Worm (Caenorhabditis elegans) whole organism, L2 larva: ENCODE data around the gene F56A8.4.

Source experiments
- ZK546.5 ChIP-seq: sonication (generic microtip); optimal IDR thresholded peaks from 2 replicates; lab custom pipeline; 2017; ENCODE audit warnings: missing biosample characterization, missing genetic modification characterization
- aly-2 ChIP-seq: fragments of 150-350 bp; optimal IDR thresholded peaks from 2 replicates; lab custom pipeline; 2014; ENCODE audit warnings: missing biosample characterization, missing genetic modification characterization
- egl-27 ChIP-seq: sonication (generic microtip); optimal IDR thresholded peaks from 3 replicates; lab custom pipeline; 2017; ENCODE audit warnings: missing biosample characterization, missing genetic modification reagents, missing genetic modification characterization
- elt-3 ChIP-seq: sonication (generic microtip); optimal IDR thresholded peaks from 2 replicates; lab custom pipeline; 2017; ENCODE audit warnings: missing biosample characterization, missing genetic modification characterization
- lsy-2 ChIP-seq, 2 experiments: fragments of 150-350 bp in 1 of 2; sonication (generic microtip) in 1 of 2; optimal IDR thresholded peaks; 2 replicates each; lab custom pipeline; 2014 to 2017; ENCODE audit warnings: missing biosample characterization in 2 of 2, missing genetic modification characterization in 2 of 2
- nhr-11 ChIP-seq: fragments of 150-350 bp; optimal IDR thresholded peaks from 2 replicates; lab custom pipeline; 2014; ENCODE audit warnings: missing biosample characterization, missing genetic modification characterization
- nhr-12 ChIP-seq: fragments of 150-350 bp; optimal IDR thresholded peaks from 2 replicates; lab custom pipeline; 2014; ENCODE audit warnings: missing biosample characterization, missing genetic modification characterization
- nhr-129 ChIP-seq: fragments of 150-350 bp; optimal IDR thresholded peaks from 2 replicates; lab custom pipeline; 2014; ENCODE audit warnings: missing biosample characterization, missing genetic modification characterization
- nhr-6 ChIP-seq: fragments of 150-350 bp; optimal IDR thresholded peaks from 2 replicates; lab custom pipeline; 2014; ENCODE audit warnings: missing biosample characterization, missing genetic modification characterization
- skn-1 ChIP-seq: sonication (generic microtip); optimal IDR thresholded peaks from 2 replicates; lab custom pipeline; 2017; ENCODE audit warnings: missing biosample characterization, missing genetic modification characterization
- unc-62 ChIP-seq: fragments of 150-350 bp; optimal IDR thresholded peaks from 2 replicates; lab custom pipeline; 2014; ENCODE audit warnings: missing biosample characterization, missing genetic modification reagents, missing genetic modification characterization
- zag-1 ChIP-seq: fragments of 150-350 bp; optimal IDR thresholded peaks from 2 replicates; lab custom pipeline; 2014; ENCODE audit warnings: missing biosample characterization, missing genetic modification characterization

ce11 chrIII:13272788-13273187, 9.7 kb downstream of the F56A8.4 start:
- no peak for TF ChIP-seq zag-1 (tag; lab: Kevin White, UChicago)
- TF ChIP-seq unc-62: no peak
- no peak for TF ChIP-seq lsy-2 (tag; optimal IDR thresholded peaks at IDR 0.05; lab: Kevin White, UChicago)
- no peak for TF ChIP-seq ZK546.5
- TF ChIP-seq elt-3 (tag; lab: Kevin White, UChicago): no peak
- TF ChIP-seq nhr-11: no peak
- no peak for TF ChIP-seq nhr-12 (tag; lab: Kevin White, UChicago)
- TF ChIP-seq nhr-6 (tag; lab: Kevin White, UChicago): no peak
- no peak for TF ChIP-seq aly-2
- TF ChIP-seq nhr-129 (tag; lab: Kevin White, UChicago): no peak
- no peak for TF ChIP-seq skn-1
- no peak for TF ChIP-seq egl-27 (tag; lab: Kevin White, UChicago)
